Fruit fly (Drosophila melanogaster) whole organism, embryonic: Measurements from ENCODE around the gene CG17959.

Experiments used
- Abd-B ChIP-seq: fragments of 200-800 bp; sonication (Bioruptor generic); optimal IDR thresholded peaks from 2 replicates; lab custom pipeline; 2018; ENCODE audit warnings: missing biosample characterization, mild to moderate bottlenecking, missing genetic modification characterization, moderate library complexity
- Ada2b ChIP-seq: fragments of 200-800 bp; sonication (Bioruptor generic); IDR thresholded peaks from 2 replicates; pipeline ENCODE4 v1.3.6; 2022; ENCODE audit warnings: missing biosample characterization, missing genetic modification characterization
- B-H1 ChIP-seq: fragments of 200-800 bp; sonication (Bioruptor generic); IDR thresholded peaks from 3 replicates; pipeline ENCODE4 v1.3.6; 2022; ENCODE audit warnings: missing biosample characterization, missing genetic modification characterization
- CG10654 ChIP-seq: fragments of 200-800 bp; sonication (Bioruptor generic); optimal IDR thresholded peaks from 2 replicates; lab custom pipeline; 2016; ENCODE audit warnings: missing biosample characterization, missing genetic modification characterization
- CG11093 ChIP-seq: fragments of 200-800 bp; sonication (Bioruptor generic); IDR thresholded peaks from 3 replicates; pipeline ENCODE4 v1.3.6; 2022; ENCODE audit warnings: missing biosample characterization, missing genetic modification characterization
- CG12155 ChIP-seq: fragments of 200-800 bp; sonication (Bioruptor generic); optimal IDR thresholded peaks from 3 replicates; lab custom pipeline; 2016; ENCODE audit warnings: missing biosample characterization, missing genetic modification characterization
- CG13123 ChIP-seq: fragments of 200-800 bp; sonication (Bioruptor generic); optimal IDR thresholded peaks from 2 replicates; lab custom pipeline; 2016; ENCODE audit warnings: missing biosample characterization, missing genetic modification characterization
- CG13296 ChIP-seq: fragments of 200-800 bp; sonication (Bioruptor generic); optimal IDR thresholded peaks from 3 replicates; lab custom pipeline; 2018; ENCODE audit warnings: missing biosample characterization, mild to moderate bottlenecking, missing genetic modification characterization
- CG15514 ChIP-seq: fragments of 200-800 bp; sonication (Bioruptor generic); optimal IDR thresholded peaks from 3 replicates; lab custom pipeline; 2017; ENCODE audit warnings: missing biosample characterization, missing genetic modification characterization, mild to moderate bottlenecking, moderate library complexity, missing genetic modification reagents
- CG32532 ChIP-seq: fragments of 200-800 bp; sonication (Bioruptor generic); IDR thresholded peaks from 2 replicates; pipeline ENCODE4 v1.3.6; 2022; ENCODE audit warnings: missing biosample characterization, missing genetic modification characterization
- CG4282 ChIP-seq: fragments of 200-800 bp; sonication (Bioruptor generic); optimal IDR thresholded peaks from 2 replicates; lab custom pipeline; 2016; ENCODE audit warnings: missing biosample characterization, missing genetic modification characterization
- CG4328 ChIP-seq: fragments of 200-800 bp; sonication (Bioruptor generic); optimal IDR thresholded peaks from 3 replicates; lab custom pipeline; 2017; ENCODE audit warnings: missing biosample characterization, missing genetic modification reagents, missing genetic modification characterization
- CG4360 ChIP-seq: fragments of 200-800 bp; sonication (Bioruptor generic); IDR thresholded peaks from 2 replicates; pipeline ENCODE4 v1.3.6; 2022; ENCODE audit warnings: missing biosample characterization, missing genetic modification characterization
- CG4617 ChIP-seq: fragments of 200-800 bp; sonication (Bioruptor generic); optimal IDR thresholded peaks from 3 replicates; lab custom pipeline; 2016; ENCODE audit warnings: missing biosample characterization, missing genetic modification characterization, borderline replicate concordance
- CG6689 ChIP-seq: fragments of 200-800 bp; sonication (Bioruptor generic); IDR thresholded peaks from 2 replicates; pipeline ENCODE4 v1.3.6; 2022; ENCODE audit warnings: missing biosample characterization, missing genetic modification characterization
- CG7556 ChIP-seq: fragments of 200-800 bp; sonication (Bioruptor generic); optimal IDR thresholded peaks from 2 replicates; lab custom pipeline; 2017; ENCODE audit warnings: missing biosample characterization, mild to moderate bottlenecking, missing genetic modification characterization
- CG7963 ChIP-seq: fragments of 200-800 bp; sonication (Bioruptor generic); IDR thresholded peaks from 3 replicates; pipeline ENCODE4 v1.3.6; 2022; ENCODE audit warnings: missing biosample characterization, missing genetic modification characterization; ENCODE audit not compliant: partially characterized antibody
- CG8359 ChIP-seq: fragments of 200-800 bp; sonication (Bioruptor generic); optimal IDR thresholded peaks from 2 replicates; lab custom pipeline; 2017; ENCODE audit warnings: missing biosample characterization, mild to moderate bottlenecking, missing genetic modification characterization, borderline replicate concordance
- CG9215 ChIP-seq: fragments of 200-800 bp; sonication (Bioruptor generic); IDR thresholded peaks from 2 replicates; pipeline ENCODE4 v1.3.6; 2022; ENCODE audit warnings: missing biosample characterization, missing genetic modification characterization
- CG9932 ChIP-seq: fragments of 200-800 bp; sonication (Bioruptor generic); IDR thresholded peaks from 2 replicates; pipeline ENCODE4 v1.3.6; 2022; ENCODE audit warnings: missing biosample characterization, missing genetic modification characterization
- Gug ChIP-seq: fragments of 200-800 bp; sonication (Bioruptor generic); IDR thresholded peaks from 4 replicates; pipeline ENCODE4 v1.3.6; 2022; ENCODE audit warnings: missing biosample characterization, missing genetic modification characterization
- MBD-R2 ChIP-seq: fragments of 200-800 bp; sonication (Bioruptor generic); IDR thresholded peaks from 2 replicates; pipeline ENCODE4 v1.3.6; 2022; ENCODE audit warnings: missing biosample characterization, missing genetic modification characterization
- Mrtf ChIP-seq: fragments of 200-800 bp; sonication (Bioruptor generic); IDR thresholded peaks from 3 replicates; pipeline ENCODE4 v1.3.6; 2022; ENCODE audit warnings: missing biosample characterization, missing genetic modification characterization
- NFAT ChIP-seq: fragments of 200-800 bp; sonication (Bioruptor generic); IDR thresholded peaks from 2 replicates; pipeline ENCODE4 v1.3.6; 2022; ENCODE audit warnings: missing biosample characterization, missing genetic modification characterization
- PHDP ChIP-seq: fragments of 200-800 bp; sonication (Bioruptor generic); optimal IDR thresholded peaks from 3 replicates; lab custom pipeline; 2018; ENCODE audit warnings: missing biosample characterization, mild to moderate bottlenecking, missing genetic modification characterization, moderate library complexity
- Six4 ChIP-seq: fragments of 200-800 bp; sonication (Bioruptor generic); optimal IDR thresholded peaks from 2 replicates; lab custom pipeline; 2016; ENCODE audit warnings: missing biosample characterization, missing genetic modification characterization
- Sox100B ChIP-seq: fragments of 200-800 bp; sonication (Bioruptor generic); optimal IDR thresholded peaks from 3 replicates; lab custom pipeline; 2018; ENCODE audit warnings: missing biosample characterization, mild to moderate bottlenecking, missing genetic modification characterization
- ara ChIP-seq: fragments of 200-800 bp; sonication (Bioruptor generic); IDR thresholded peaks from 2 replicates; pipeline ENCODE4 v1.3.6; 2022; ENCODE audit warnings: missing biosample characterization, missing genetic modification characterization
- ase ChIP-seq: fragments of 200-800 bp; sonication (Bioruptor generic); IDR thresholded peaks from 3 replicates; pipeline ENCODE4 v1.3.6; 2022; ENCODE audit warnings: missing biosample characterization, missing genetic modification characterization
- chif ChIP-seq, 2 experiments: fragments of 200-800 bp; sonication (Bioruptor generic); optimal IDR thresholded peaks; 3 replicates each; lab custom pipeline; 2016; ENCODE audit warnings: missing biosample characterization in 2 of 2, missing genetic modification characterization in 2 of 2
- cwo ChIP-seq: fragments of 200-800 bp; sonication (Bioruptor generic); optimal IDR thresholded peaks from 3 replicates; lab custom pipeline; 2017; ENCODE audit warnings: missing biosample characterization, missing genetic modification characterization, mild to moderate bottlenecking, moderate library complexity, missing genetic modification reagents
- dysf ChIP-seq: fragments of 200-800 bp; sonication (Bioruptor generic); IDR thresholded peaks from 3 replicates; pipeline ENCODE4 v1.3.6; 2022; ENCODE audit warnings: missing biosample characterization, missing genetic modification characterization
- fd3F ChIP-seq: fragments of 200-800 bp; sonication (Bioruptor generic); optimal IDR thresholded peaks from 2 replicates; lab custom pipeline; 2018; ENCODE audit warnings: missing biosample characterization, mild to moderate bottlenecking, missing genetic modification characterization, moderate library complexity
- gem ChIP-seq: fragments of 200-800 bp; sonication (Bioruptor generic); optimal IDR thresholded peaks from 2 replicates; lab custom pipeline; 2019; ENCODE audit warnings: missing biosample characterization, mild to moderate bottlenecking, missing genetic modification characterization, moderate library complexity
- gfzf ChIP-seq: fragments of 200-800 bp; sonication (Bioruptor generic); optimal IDR thresholded peaks from 2 replicates; lab custom pipeline; 2016; ENCODE audit warnings: missing biosample characterization, mild to moderate bottlenecking, missing genetic modification characterization, moderate library complexity
- hkb ChIP-seq, 2 experiments: fragments of 200-800 bp in 1 of 2; fragments of >200 bp in 1 of 2; sonication (Bioruptor generic) in 1 of 2; IDR thresholded peaks in 1 of 2; optimal IDR thresholded peaks in 1 of 2; 2 replicates each; pipeline versions ENCODE4 v1.3.6 to Lab custom; 2017 to 2022; ENCODE audit warnings: missing biosample characterization in 1 of 2, missing genetic modification characterization in 1 of 2
- ken ChIP-seq: fragments of 200-800 bp; sonication (Bioruptor generic); IDR thresholded peaks from 3 replicates; pipeline ENCODE4 v1.3.6; 2022; ENCODE audit warnings: missing biosample characterization, missing genetic modification characterization
- knrl ChIP-seq: fragments of 200-800 bp; sonication (Bioruptor generic); IDR thresholded peaks from 3 replicates; pipeline ENCODE4 v1.3.6; 2022; ENCODE audit warnings: missing biosample characterization, missing genetic modification characterization; ENCODE audit not compliant: partially characterized antibody
- lab ChIP-seq: fragments of 200-800 bp; sonication (Bioruptor generic); optimal IDR thresholded peaks from 3 replicates; lab custom pipeline; 2017; ENCODE audit warnings: missing biosample characterization, missing genetic modification characterization, mild to moderate bottlenecking, moderate library complexity, missing genetic modification reagents
- lilli ChIP-seq: fragments of 200-800 bp; sonication (Bioruptor generic); optimal IDR thresholded peaks from 3 replicates; lab custom pipeline; 2016; ENCODE audit warnings: missing biosample characterization, missing genetic modification characterization
- nerfin-2 ChIP-seq: fragments of 200-800 bp; sonication (Bioruptor generic); IDR thresholded peaks from 2 replicates; pipeline ENCODE4 v1.3.6; 2022; ENCODE audit warnings: missing biosample characterization, missing genetic modification characterization; ENCODE audit not compliant: partially characterized antibody
- sens-2 ChIP-seq: fragments of 200-800 bp; sonication (Bioruptor generic); IDR thresholded peaks from 2 replicates; pipeline ENCODE4 v1.3.6; 2022; ENCODE audit warnings: missing biosample characterization, missing genetic modification characterization
- shn ChIP-seq: fragments of 200-800 bp; sonication (Bioruptor generic); optimal IDR thresholded peaks from 3 replicates; lab custom pipeline; 2016; ENCODE audit warnings: missing biosample characterization, missing genetic modification characterization
- slbo ChIP-seq: fragments of 200-800 bp; sonication (Bioruptor generic); IDR thresholded peaks from 2 replicates; pipeline ENCODE4 v1.3.6; 2022; ENCODE audit warnings: missing biosample characterization, missing genetic modification characterization
- sr ChIP-seq: fragments of 200-800 bp; sonication (Bioruptor generic); IDR thresholded peaks from 3 replicates; pipeline ENCODE4 v1.3.6; 2022; ENCODE audit warnings: missing biosample characterization, missing genetic modification characterization
- tll ChIP-seq, 2 experiments: fragments of 200-800 bp in 1 of 2; fragments of >200 bp in 1 of 2; sonication (Bioruptor generic) in 1 of 2; optimal IDR thresholded peaks; 2 replicates each; lab custom pipeline; 2017 to 2019; ENCODE audit warnings: missing biosample characterization in 2 of 2, missing genetic modification characterization in 2 of 2, mild to moderate bottlenecking in 1 of 2, moderate library complexity in 1 of 2
- trem ChIP-seq: fragments of 200-800 bp; optimal IDR thresholded peaks from 3 replicates; lab custom pipeline; 2019; ENCODE audit warnings: missing biosample characterization, mild to moderate bottlenecking, missing genetic modification characterization, moderate library complexity
- tx ChIP-seq: fragments of 200-800 bp; sonication (Bioruptor generic); optimal IDR thresholded peaks from 2 replicates; lab custom pipeline; 2016; ENCODE audit warnings: missing biosample characterization, missing genetic modification characterization
- vnd ChIP-seq: fragments of 200-800 bp; sonication (Bioruptor generic); IDR thresholded peaks from 3 replicates; pipeline ENCODE4 v1.3.6; 2022; ENCODE audit warnings: missing biosample characterization, missing genetic modification characterization; ENCODE audit not compliant: partially characterized antibody
- zen2 ChIP-seq: fragments of 200-800 bp; sonication (Bioruptor generic); IDR thresholded peaks from 3 replicates; pipeline ENCODE4 v1.3.6; 2022; ENCODE audit warnings: missing biosample characterization, missing genetic modification characterization; ENCODE audit not compliant: partially characterized antibody

CG17959 gene

DNA sequence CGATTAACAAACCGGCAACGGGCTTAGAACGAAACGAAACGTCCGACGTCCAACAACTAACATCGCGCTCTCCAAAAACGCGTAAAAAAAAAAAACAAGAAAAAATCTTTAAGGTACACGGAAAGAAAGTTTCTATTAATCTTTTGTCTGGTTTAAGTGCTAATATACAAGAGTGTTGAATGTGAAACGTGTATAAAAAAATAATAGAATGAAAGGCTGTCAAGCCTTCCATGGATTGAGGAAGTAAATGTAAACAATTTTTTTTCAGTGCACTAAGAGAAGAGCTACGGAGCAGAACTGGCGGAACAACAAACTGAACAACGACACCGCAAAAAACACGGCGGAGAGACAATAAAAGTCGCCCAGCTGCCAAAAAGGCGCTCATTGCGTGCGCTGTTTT is 27.2 kb upstream of the CG17959 start, which contains the start of gene CG3588:
CG3588 (plus strand) TSS at position 29 of the 400 bp plus-strand sequence.
- TF ChIP-seq nerfin-2 (GFP tag; lab: Robert Waterston, UW): no peak
- peak; percentile 84 for TF ChIP-seq lilli
- no peak for TF ChIP-seq gfzf
- TF ChIP-seq CG11093 (GFP tag; lab: Robert Waterston, UW): peak; percentile 36; the same call in 1 of the 3 replicates
- TF ChIP-seq CG32532 (GFP tag; lab: Robert Waterston, UW): peak; percentile 92
- TF ChIP-seq CG8359 (GFP tag; lab: Kevin White, UChicago): no peak
- peak; percentile 70 for TF ChIP-seq CG12155 (GFP tag; lab: Kevin White, UChicago)
- TF ChIP-seq vnd (GFP tag; lab: Robert Waterston, UW): no peak
- peak; percentile 57 for TF ChIP-seq cwo (GFP tag; lab: Kevin White, UChicago)
- TF ChIP-seq CG10654 (GFP tag; lab: Kevin White, UChicago): peak; percentile 59
- peak; percentile 65 for TF ChIP-seq ara (GFP tag; lab: Robert Waterston, UW)
- TF ChIP-seq lab (GFP tag; lab: Kevin White, UChicago): peak; percentile 83
- TF ChIP-seq CG7963 (GFP tag; lab: Robert Waterston, UW): no peak
- TF ChIP-seq trem (tag; lab: Kevin White, UChicago): peak; percentile 1
- TF ChIP-seq MBD-R2 (GFP tag; lab: Robert Waterston, UW): peak; percentile 57
- TF ChIP-seq slbo: peak; percentile 89
- peak; percentile 24 to 63 for TF ChIP-seq chif (GFP tag; optimal IDR thresholded peaks at IDR 0.05; lab: Kevin White, UChicago)
- TF ChIP-seq ase (GFP tag; lab: Robert Waterston, UW): peak; percentile 62; the same call in 2 of the 3 replicates
- peak; percentile 22 for TF ChIP-seq shn (GFP tag; lab: Kevin White, UChicago)
- no peak for TF ChIP-seq zen2 (GFP tag; lab: Robert Waterston, UW)
- no peak for TF ChIP-seq knrl (GFP tag; lab: Robert Waterston, UW)
- TF ChIP-seq CG4282 (GFP tag; lab: Kevin White, UChicago): peak; percentile 6
- peak; percentile 71 for TF ChIP-seq CG6689
- TF ChIP-seq CG4328: no peak
- TF ChIP-seq tx (GFP tag; lab: Kevin White, UChicago): peak; percentile 54
- TF ChIP-seq Mrtf: peak; percentile 75; the same call in 2 of the 3 replicates
- no peak for TF ChIP-seq CG4360 (GFP tag; lab: Robert Waterston, UW)
- 0 out of 3 replicates have a peak, but pooled peaks have one; percentile 14 for TF ChIP-seq sr
- peak; percentile 79 for TF ChIP-seq gem (tag; lab: Kevin White, UChicago)
- TF ChIP-seq Six4 (GFP tag; lab: Kevin White, UChicago): peak; percentile 42
- TF ChIP-seq sens-2 (GFP tag; lab: Robert Waterston, UW): no peak
- TF ChIP-seq CG13296: peak; percentile 75
- peak; percentile 87 for TF ChIP-seq dysf (GFP tag; lab: Robert Waterston, UW)
- no peak for TF ChIP-seq hkb (optimal IDR thresholded peaks at IDR 0.05; lab: Kevin White, UChicago)
- peak; percentile 72 for TF ChIP-seq hkb (GFP tag; IDR thresholded peaks at IDR 0.05; lab: Robert Waterston, UW)
- peak; percentile 85 for TF ChIP-seq NFAT (GFP tag; lab: Robert Waterston, UW)
- TF ChIP-seq Ada2b: peak; percentile 68
- peak; percentile 79; the same call in 3 of the 4 replicates for TF ChIP-seq Gug (GFP tag; lab: Robert Waterston, UW)
- peak; percentile 64 for TF ChIP-seq CG15514 (GFP tag; lab: Kevin White, UChicago)
- TF ChIP-seq B-H1 (GFP tag; lab: Robert Waterston, UW): peak; percentile 57
- peak; percentile 68; the same call in 2 of the 3 replicates for TF ChIP-seq ken
- TF ChIP-seq CG4617 (GFP tag; lab: Kevin White, UChicago): no peak
- TF ChIP-seq Abd-B (GFP tag; lab: Kevin White, UChicago): peak; percentile 61
- TF ChIP-seq CG7556 (GFP tag; lab: Kevin White, UChicago): peak; percentile 61
- TF ChIP-seq fd3F: peak; percentile 66
- TF ChIP-seq PHDP: peak; percentile 78
- TF ChIP-seq tll (GFP tag; optimal IDR thresholded peaks at IDR 0.05; lab: Kevin White, UChicago): no peak
- TF ChIP-seq CG9932 (GFP tag; lab: Robert Waterston, UW): peak; percentile 94
- peak; percentile 44 for TF ChIP-seq Sox100B (GFP tag; lab: Kevin White, UChicago)
- TF ChIP-seq CG9215 (GFP tag; lab: Robert Waterston, UW): peak; percentile 60
- peak; percentile 67 for TF ChIP-seq CG13123 (GFP tag; lab: Kevin White, UChicago)
